Fruit fly (Drosophila melanogaster) whole organism: ENCODE data around the gene puc.

Experiments used
- CG8478 ChIP-seq: fragments of >200 bp; optimal IDR thresholded peaks from 2 replicates; lab custom pipeline; 2018; ENCODE audit warnings: inconsistent platforms
- pan ChIP-seq: fragments of >200 bp; optimal IDR thresholded peaks from 2 replicates; lab custom pipeline; 2017

dm6 chr3R:8072635-8073034, 32.5 kb upstream of the puc start:
- TF ChIP-seq pan (lab: Kevin White, UChicago), result no peak
- TF ChIP-seq CG8478 (lab: Kevin White, UChicago), result no peak
